Fruit fly (Drosophila melanogaster): ENCODE data around the gene C1GalTA.

The C1GalTA gene

DNA sequence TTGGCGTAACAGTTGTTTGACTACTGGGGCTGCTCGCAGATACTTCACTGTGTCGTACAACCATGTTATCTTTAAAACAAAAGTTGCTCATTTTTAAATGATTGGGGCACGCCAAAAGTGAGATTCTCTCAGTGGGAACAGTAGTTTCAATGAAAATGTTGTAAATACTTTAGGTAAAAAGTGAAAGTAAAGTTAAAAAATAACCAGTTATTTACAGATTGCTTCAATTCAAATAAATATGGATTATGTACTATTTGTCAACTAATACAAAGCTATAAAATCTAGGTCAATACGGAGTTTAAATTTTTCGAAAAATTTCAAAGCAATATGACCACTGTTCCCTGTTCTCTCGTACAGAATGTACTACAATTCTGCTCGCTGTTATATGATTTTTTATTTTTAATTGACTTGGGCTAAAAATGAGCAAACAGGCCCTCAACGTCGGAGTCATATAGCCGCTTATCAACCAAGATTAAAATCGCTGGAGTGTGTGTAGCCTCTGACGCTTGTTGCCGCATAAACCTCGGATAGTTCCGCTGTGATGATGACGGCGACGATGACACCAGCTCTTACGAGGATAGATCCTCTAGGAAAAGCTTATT lies 9.2 kb downstream of the C1GalTA start, which contains the start of gene Argl:
Argl (minus strand) TSS at position 370 of the 602 bp plus-strand sequence.
- TF ChIP-seq CG17801 (GFP tag; optimal IDR thresholded peaks at IDR 0.05; ENCODE audit: partially characterized antibody), result no peak

dm6 chr2L:8940680-8941079 lies 10.3 kb downstream of the C1GalTA start:
- TF ChIP-seq CG17801 (GFP tag; optimal IDR thresholded peaks at IDR 0.05; ENCODE audit: partially characterized antibody), result no peak

dm6 chr2L:8937837-8938413 lies 13.1 kb downstream of the C1GalTA start:
- TF ChIP-seq CG17801 (GFP tag; optimal IDR thresholded peaks at IDR 0.05; ENCODE audit: partially characterized antibody), result peak; percentile 34

DNA sequence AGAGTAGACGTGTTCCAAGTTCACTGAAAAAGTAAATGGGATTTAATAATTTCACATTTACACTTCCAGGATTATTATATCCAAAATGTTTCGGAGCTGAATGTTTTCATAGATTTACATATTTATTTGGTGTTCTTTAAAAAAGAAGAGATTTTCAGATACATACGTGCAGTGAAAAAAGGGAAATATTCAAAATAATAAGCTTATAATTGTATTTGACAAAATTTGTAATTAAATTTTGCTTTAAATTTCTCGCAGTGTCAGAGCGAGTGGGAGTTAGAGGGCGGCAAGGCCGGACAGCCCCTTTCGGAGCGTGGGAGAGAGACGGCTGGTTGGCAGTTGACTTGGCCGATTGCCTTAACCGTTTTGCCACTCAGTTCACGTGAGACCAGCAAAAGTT lies 14.0 kb downstream of the C1GalTA start, which contains the start of gene Tsp29Fb:
Tsp29Fb (plus strand) TSS at position 388 of the 400 bp plus-strand sequence.
- no peak for TF ChIP-seq CG17801 (GFP tag; optimal IDR thresholded peaks at IDR 0.05; ENCODE audit: partially characterized antibody)

- TF ChIP-seq CG17801 (GFP tag; optimal IDR thresholded peaks at IDR 0.05; ENCODE audit: partially characterized antibody), result no peak
Measured at dm6 chr2L:8933710-8934242, 17.2 kb downstream of the C1GalTA start, which contains the start of gene Tsp29Fa. Gene Tsp29Fa, plus strand, starts transcription at chr2L:8933962.

DNA sequence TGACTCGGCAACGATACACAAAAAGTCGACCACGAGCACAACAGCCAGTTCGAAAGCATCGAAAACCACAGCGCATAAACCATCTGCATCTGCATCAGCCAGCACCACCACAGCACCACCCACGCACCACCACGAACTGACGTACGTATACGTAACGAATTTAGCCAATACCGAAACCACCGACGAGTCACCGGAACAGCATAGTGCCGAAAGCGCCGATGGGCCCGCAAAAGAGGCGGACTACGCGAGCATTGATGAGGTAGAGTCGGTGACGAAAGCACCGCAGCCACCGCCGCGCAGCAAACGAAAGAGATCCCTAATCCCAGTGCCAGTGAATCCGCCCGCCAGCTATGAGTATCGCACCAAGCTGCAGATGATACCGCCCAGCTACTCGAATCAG lies 19.8 kb downstream of the C1GalTA start:
- no peak for TF ChIP-seq CG17801 (GFP tag; optimal IDR thresholded peaks at IDR 0.05; ENCODE audit: partially characterized antibody)

dm6 chr2L:8923405-8923804 lies 27.6 kb downstream of the C1GalTA start:
- no peak for TF ChIP-seq CG17801 (GFP tag; optimal IDR thresholded peaks at IDR 0.05; ENCODE audit: partially characterized antibody)

dm6 chr2L:8921934-8922333 lies 29.1 kb downstream of the C1GalTA start:
- no peak for TF ChIP-seq CG17801 (GFP tag; optimal IDR thresholded peaks at IDR 0.05; ENCODE audit: partially characterized antibody)

DNA sequence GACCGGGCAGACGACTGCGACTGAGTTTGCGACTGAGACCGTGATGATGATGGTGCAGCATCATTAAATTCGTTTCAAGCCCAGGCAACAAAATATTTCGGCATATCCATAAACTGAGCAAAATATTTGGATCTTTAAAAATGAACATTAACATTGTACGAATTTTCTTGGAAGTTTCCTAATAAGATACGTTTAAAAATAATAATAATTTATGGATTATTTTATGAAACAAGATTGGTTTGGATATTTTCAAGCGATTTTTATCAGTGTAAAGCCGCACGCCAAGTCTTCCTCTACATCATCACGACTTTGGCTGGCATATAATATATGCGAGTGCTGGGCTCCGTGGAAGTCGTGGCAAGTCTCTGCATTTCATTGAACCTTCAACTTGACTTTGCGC lies 30.7 kb downstream of the C1GalTA start:
- no peak for TF ChIP-seq CG17801 (GFP tag; optimal IDR thresholded peaks at IDR 0.05; ENCODE audit: partially characterized antibody)

dm6 chr2L:8919638-8920037 lies 31.4 kb downstream of the C1GalTA start:
- TF ChIP-seq CG17801 (GFP tag; optimal IDR thresholded peaks at IDR 0.05; ENCODE audit: partially characterized antibody), result no peak

DNA sequence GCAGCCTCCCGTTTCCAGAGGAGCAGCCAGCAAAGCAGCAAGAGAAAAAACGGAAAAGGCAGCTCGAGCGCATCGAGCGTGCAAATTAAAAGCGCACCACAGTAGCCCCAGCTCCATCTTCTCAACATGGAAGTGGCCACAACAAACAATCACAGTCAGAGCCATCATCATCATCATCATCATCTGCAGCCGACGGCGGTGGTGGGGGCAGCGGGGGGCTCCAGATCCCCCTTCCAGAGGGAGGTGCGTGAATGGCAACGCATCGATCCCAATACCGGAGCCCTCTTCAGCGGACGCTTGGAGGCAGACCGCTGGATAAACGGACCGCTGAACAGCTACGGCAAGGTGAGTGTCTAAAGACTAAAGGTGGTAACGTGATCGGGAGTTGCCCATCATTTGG lies 35.3 kb downstream of the C1GalTA start:
- TF ChIP-seq CG17801 (GFP tag; optimal IDR thresholded peaks at IDR 0.05; ENCODE audit: partially characterized antibody), result no peak

DNA sequence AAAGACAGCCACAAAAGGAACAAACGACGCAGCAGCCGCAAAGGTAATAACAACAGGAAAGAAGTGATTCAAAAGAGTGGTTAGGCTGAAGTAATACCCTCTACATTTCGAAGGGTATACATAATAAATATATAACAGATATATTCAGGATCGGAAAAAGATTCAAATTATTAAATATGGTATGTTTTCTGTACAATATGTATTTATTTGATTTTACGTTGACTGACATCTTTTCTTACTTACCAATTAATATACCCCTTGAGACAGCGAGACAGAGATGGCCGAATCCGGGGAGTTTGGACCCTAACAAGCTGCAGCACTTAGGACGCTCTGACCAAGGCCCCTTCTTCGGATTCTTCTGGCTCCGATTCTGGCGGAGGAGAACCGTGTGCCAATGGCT lies 44.7 kb downstream of the C1GalTA start:
- no peak for TF ChIP-seq CG17801 (GFP tag; optimal IDR thresholded peaks at IDR 0.05; ENCODE audit: partially characterized antibody)

- no peak for TF ChIP-seq CG17801 (GFP tag; optimal IDR thresholded peaks at IDR 0.05; ENCODE audit: partially characterized antibody)
Measured at dm6 chr2L:8901882-8902281, 49.1 kb downstream of the C1GalTA start.

DNA sequence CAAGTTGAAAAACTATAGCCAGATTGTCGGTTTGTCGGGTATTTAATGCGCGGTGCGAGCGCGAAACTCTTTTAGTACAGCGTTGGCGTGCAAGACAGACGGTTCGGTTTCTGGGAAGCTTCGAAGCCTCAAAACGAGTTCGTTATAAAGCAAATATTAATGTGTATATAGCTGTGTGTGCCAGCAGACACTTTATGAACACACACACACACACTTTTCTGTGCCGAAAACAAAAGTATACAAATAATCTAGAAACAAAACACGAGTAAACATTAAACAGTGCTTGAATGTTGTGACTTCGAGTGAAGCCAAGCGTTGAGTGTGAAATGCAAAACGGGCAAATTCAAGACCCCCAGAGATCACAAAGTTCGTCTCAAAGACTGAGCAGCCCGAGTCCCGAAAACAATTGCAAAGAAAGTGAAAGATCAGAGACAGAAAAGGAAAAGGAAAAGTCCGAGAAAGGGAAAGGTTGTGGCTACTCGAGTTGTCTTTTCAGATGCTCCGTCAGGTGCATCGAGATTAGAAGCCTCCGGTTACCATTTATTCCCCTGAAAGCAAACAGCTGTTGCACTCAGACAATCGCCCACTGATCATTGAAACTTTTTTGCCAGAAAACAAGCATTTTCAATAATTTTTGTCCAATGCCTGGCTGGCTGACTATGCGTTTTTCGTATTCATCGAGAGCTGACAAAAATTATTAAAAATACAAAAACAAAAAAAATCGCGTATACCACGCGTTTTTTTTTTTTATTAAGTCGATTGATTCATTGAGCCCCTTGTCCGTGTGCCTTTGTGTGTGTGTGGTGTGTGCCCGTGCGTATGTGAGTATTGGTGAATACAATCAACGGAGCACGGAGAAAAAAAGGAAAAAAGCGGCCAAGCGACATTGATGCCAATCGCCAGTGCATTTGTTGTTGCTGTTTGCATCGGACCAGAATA lies 52.0 kb downstream of the C1GalTA start, which contains the start of gene CG34398:
CG34398 (plus strand) TSS at position 73 of the 939 bp plus-strand sequence.
- TF ChIP-seq CG17801 (GFP tag; optimal IDR thresholded peaks at IDR 0.05; ENCODE audit: partially characterized antibody), result no peak

Data from ovary, adult (tissue).